Worm (Caenorhabditis elegans): ENCODE data around the gene Y38H8A.1.
A peak's percentile ranks its signal among the peaks of the same experiment; 100 is the strongest.

Gene Y38H8A.1

DNA sequence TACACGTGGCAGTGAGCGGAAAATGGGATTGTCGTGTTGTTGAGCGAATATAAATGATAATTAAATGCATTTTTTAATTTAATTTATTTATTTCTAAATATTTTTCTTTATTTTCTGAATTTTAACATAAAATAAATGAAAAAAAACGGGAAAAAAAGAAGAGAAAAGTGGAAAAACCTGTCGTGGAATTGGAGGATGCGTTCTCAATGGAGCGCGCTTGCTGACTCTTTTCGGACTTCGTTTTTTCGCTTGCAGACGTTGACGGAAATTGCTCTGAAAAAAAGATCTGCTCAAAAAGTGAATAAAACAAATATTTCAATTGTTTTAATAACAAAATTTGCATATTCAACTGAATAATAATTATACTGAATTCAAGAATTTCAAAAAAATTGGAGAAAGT is 29.1 kb upstream of the Y38H8A.1 start (continued):
- TF ChIP-seq T20F7.1 (GFP tag; optimal IDR thresholded peaks at IDR 0.05) (no peak), attf-4 (tag; optimal IDR thresholded peaks at IDR 0.05) (no peak), F10B5.3 (tag; optimal IDR thresholded peaks at IDR 0.05) (no peak), egl-27 (tag; optimal IDR thresholded peaks at IDR 0.05) (no peak), F37D6.2 (tag; optimal IDR thresholded peaks at IDR 0.05) (no peak), nhr-28 (tag; optimal IDR thresholded peaks at IDR 0.05) (no peak), dpl-1 (GFP tag; optimal IDR thresholded peaks at IDR 0.05) (peak; percentile 13), fkh-10 (GFP tag; optimal IDR thresholded peaks at IDR 0.05) (no peak), tra-1 (GFP tag; IDR thresholded peaks at IDR 0.05) (no peak), nhr-6 (tag; optimal IDR thresholded peaks at IDR 0.05) (no peak), unc-62 (GFP tag; optimal IDR thresholded peaks at IDR 0.05 in 1 of 2) (no peak), unc-62 (tag; optimal IDR thresholded peaks at IDR 0.05) (no peak), tag-97 (GFP tag; IDR thresholded peaks at IDR 0.05) (no peak), hif-1 (tag; optimal IDR thresholded peaks at IDR 0.05) (peak in 1 of 2 experiments; percentile 7), daf-12 (tag; optimal IDR thresholded peaks at IDR 0.05) (no peak), ceh-20 (GFP tag; IDR thresholded peaks at IDR 0.05) (no peak), ZK546.5 (tag; optimal IDR thresholded peaks at IDR 0.05) (no peak), F44E2.7 (GFP tag; IDR thresholded peaks at IDR 0.05) (no peak), lin-38 (GFP tag; IDR thresholded peaks at IDR 0.05) (peak; percentile 92), zag-1 (tag; optimal IDR thresholded peaks at IDR 0.05) (no peak), lin-15B (tag; optimal IDR thresholded peaks at IDR 0.05) (no peak), F26F4.8 (GFP tag; conservative IDR thresholded peaks at IDR 0.05) (no peak), fos-1 (tag; optimal IDR thresholded peaks at IDR 0.05) (no peak), snpc-1.2 (GFP tag; IDR thresholded peaks at IDR 0.05) (no peak), lin-39 (tag; optimal IDR thresholded peaks at IDR 0.05) (no peak)

DNA sequence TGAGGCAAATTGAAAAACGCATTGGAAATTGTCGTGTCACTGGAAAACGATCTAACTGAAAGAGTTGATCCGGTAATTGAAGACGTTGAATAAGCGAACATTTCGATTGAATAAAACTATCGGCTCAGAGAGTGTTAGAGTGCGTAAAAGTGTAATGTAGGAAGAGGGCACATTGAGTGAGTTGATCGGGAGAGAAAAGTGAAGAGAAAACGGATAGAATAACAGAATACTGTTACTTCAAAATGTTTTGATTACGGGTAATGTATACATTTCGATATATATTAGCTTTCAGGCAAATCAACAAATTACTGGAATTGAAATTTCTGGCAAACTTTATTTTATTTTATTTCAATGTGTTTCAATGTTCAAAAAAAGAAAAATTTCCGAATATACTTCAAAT is 27.9 kb upstream of the Y38H8A.1 start, which contains the start of gene uso-1:
TSS of gene uso-1 (minus strand) at position 101 of the 400 bp plus-strand sequence.
- TF ChIP-seq R02D3.7 (tag; optimal IDR thresholded peaks at IDR 0.05) (no peak), mxl-2 (GFP tag; conservative IDR thresholded peaks at IDR 0.05) (no peak), unc-39 (tag; optimal IDR thresholded peaks at IDR 0.05) (no peak), fkh-10 (GFP tag; optimal IDR thresholded peaks at IDR 0.05) (no peak), ceh-28 (tag; optimal IDR thresholded peaks at IDR 0.05) (no peak), ceh-32 (tag; optimal IDR thresholded peaks at IDR 0.05; ENCODE audit: poor library complexity) (no peak), ceh-44 (GFP tag; IDR thresholded peaks at IDR 0.05) (no peak), saeg-2 (GFP tag; IDR thresholded peaks at IDR 0.05) (no peak), lin-13 (GFP tag; optimal IDR thresholded peaks at IDR 0.05) (no peak), D1046.2 (GFP tag; IDR thresholded peaks at IDR 0.05) (no peak), ceh-82 (tag; optimal IDR thresholded peaks at IDR 0.05) (no peak), F26F4.8 (GFP tag; conservative IDR thresholded peaks at IDR 0.05) (no peak), php-3 (GFP tag; IDR thresholded peaks at IDR 0.05) (no peak)

DNA sequence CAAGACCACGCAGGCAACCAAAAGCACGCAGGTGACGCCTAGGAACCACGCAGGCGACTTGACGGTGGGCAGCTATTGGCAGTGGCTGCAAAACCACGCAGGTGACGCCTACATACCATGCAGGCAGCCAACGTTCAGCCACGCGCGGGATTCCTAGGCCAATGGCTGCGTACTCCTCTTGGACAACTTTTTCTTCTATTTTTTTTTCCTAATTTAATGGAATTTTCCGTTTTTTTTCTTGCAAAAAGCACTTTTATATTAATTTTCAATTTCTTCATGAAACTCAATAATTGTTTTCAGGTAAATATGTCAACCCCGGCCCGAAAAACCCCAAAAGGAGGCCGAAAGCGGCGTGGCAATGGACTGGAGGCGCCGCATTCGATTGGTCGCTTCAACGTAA is 27.4 kb upstream of the Y38H8A.1 start, which contains the start of gene Y38H8A.7:
TSS of gene Y38H8A.7 (plus strand) at position 301 of the 400 bp plus-strand sequence.
- TF ChIP-seq D1046.2 (GFP tag; IDR thresholded peaks at IDR 0.05) = 0 out of 2 replicates have a peak, but pooled peaks have one; percentile 26
- TF ChIP-seq egl-43 (GFP tag; IDR thresholded peaks at IDR 0.05) = 0 out of 2 replicates have a peak, but pooled peaks have one; percentile 25
- TF ChIP-seq set-16 (GFP tag; IDR thresholded peaks at IDR 0.05) = peak; percentile 56

DNA sequence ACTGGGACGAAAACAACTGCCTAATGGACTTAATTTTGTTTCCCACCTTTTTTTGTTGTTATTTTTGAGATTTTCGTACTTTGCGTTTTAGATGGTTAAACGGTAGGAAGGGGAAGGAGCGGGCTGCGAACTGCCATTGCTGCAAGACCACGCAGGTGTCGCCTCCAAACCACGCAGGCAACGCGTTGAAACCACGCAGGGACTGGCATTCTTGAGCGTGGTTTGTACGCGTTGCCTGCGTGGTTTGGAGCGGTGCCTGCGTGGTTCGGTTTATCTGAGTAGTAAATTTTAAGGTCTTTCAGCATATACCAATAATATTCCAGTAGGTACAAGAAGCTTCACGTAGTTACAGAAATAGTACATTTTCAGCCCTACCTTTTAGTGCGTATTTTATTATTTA is 26.4 kb upstream of the Y38H8A.1 start:
- 0 out of 4 replicates have a peak, but pooled peaks of 1 of the 2 experiments have one; percentile 10 for TF ChIP-seq madf-5 (GFP tag; IDR thresholded peaks at IDR 0.05)
